Fruit fly (Drosophila melanogaster): ENCODE measurements around the gene CG17672.

CG17672 gene

DNA sequence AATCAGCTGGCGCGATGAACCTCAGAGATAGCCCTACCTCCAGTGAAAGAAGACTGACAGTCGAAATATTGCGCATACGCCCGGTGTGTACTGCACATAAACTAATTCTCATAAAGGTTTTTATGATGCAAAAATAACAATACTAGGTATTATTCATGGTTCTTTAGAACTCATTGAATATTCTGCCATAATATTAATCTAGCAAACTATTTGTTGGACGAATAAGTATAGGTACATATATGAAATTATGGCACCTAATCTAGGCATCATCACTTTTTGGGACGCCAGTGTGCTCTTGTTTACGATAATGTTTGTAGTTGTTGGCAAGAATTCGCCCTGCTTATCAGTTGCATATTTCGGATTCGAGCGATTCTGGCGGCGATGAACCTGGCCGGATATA lies 7.0 kb upstream of the CG17672 start (continued):
- peak; percentile 20; the same call in 1 of the 2 replicates for TF ChIP-seq seq (GFP tag; IDR thresholded peaks at IDR 0.05)
- TF ChIP-seq CG3065 (GFP tag; optimal IDR thresholded peaks at IDR 0.05), result no peak
- TF ChIP-seq hkb (optimal IDR thresholded peaks at IDR 0.05), result no peak
- TF ChIP-seq hkb (GFP tag; IDR thresholded peaks at IDR 0.05), result peak; percentile 34; the same call in 1 of the 2 replicates
- peak; percentile 18 for TF ChIP-seq Myb (GFP tag; optimal IDR thresholded peaks at IDR 0.05)
- TF ChIP-seq CG4328 (GFP tag; optimal IDR thresholded peaks at IDR 0.05), result no peak
- no peak for TF ChIP-seq Neu2 (GFP tag; optimal IDR thresholded peaks at IDR 0.05; ENCODE audit: borderline replicate concordance)
- no peak for TF ChIP-seq eyg (GFP tag; optimal IDR thresholded peaks at IDR 0.05)
- peak; percentile 7 for TF ChIP-seq CHES-1-like (GFP tag; optimal IDR thresholded peaks at IDR 0.05)
- no peak for TF ChIP-seq nau (GFP tag; optimal IDR thresholded peaks at IDR 0.05)
- peak; percentile 30 for TF ChIP-seq lab (GFP tag; optimal IDR thresholded peaks at IDR 0.05)
- no peak for TF ChIP-seq CG12236 (GFP tag; optimal IDR thresholded peaks at IDR 0.05)
- peak; percentile 26 for TF ChIP-seq en (GFP tag; optimal IDR thresholded peaks at IDR 0.05)
- TF ChIP-seq CG3407 (GFP tag; optimal IDR thresholded peaks at IDR 0.05), result no peak
- no peak for TF ChIP-seq Chrac-16 (GFP tag; optimal IDR thresholded peaks at IDR 0.05)
- no peak for TF ChIP-seq CG8765 (GFP tag; IDR thresholded peaks at IDR 0.05)
- TF ChIP-seq CG13775 (GFP tag; optimal IDR thresholded peaks at IDR 0.05), result no peak
- peak; percentile 11 for TF ChIP-seq CG1603 (tag; optimal IDR thresholded peaks at IDR 0.05)
- no peak for TF ChIP-seq CG12391 (tag; optimal IDR thresholded peaks at IDR 0.05)
- no peak for TF ChIP-seq gsb-n (tag; optimal IDR thresholded peaks at IDR 0.05)
- TF ChIP-seq CG18476 (GFP tag; optimal IDR thresholded peaks at IDR 0.05), result no peak
- peak; percentile 53 for TF ChIP-seq CG15269 (tag; optimal IDR thresholded peaks at IDR 0.05)
- TF ChIP-seq Atf6 (GFP tag; IDR thresholded peaks at IDR 0.05), result 0 out of 2 replicates have a peak, but pooled peaks have one; percentile 8
- no peak for TF ChIP-seq Taf1 (GFP tag; IDR thresholded peaks at IDR 0.05)
- peak; percentile 5 for TF ChIP-seq schlank (tag; optimal IDR thresholded peaks at IDR 0.05)
- TF ChIP-seq chinmo (GFP tag; IDR thresholded peaks at IDR 0.05; ENCODE audit: partially characterized antibody), result no peak
- peak; percentile 11 for TF ChIP-seq CG13424 (tag; optimal IDR thresholded peaks at IDR 0.05)
- TF ChIP-seq gcm2 (GFP tag; optimal IDR thresholded peaks at IDR 0.05), result peak; percentile 37
- no peak for TF ChIP-seq CG2202 (tag; optimal IDR thresholded peaks at IDR 0.05)
- TF ChIP-seq slbo (GFP tag; IDR thresholded peaks at IDR 0.05), result peak; percentile 40; the same call in 1 of the 2 replicates
- TF ChIP-seq CG6654 (GFP tag; optimal IDR thresholded peaks at IDR 0.05), result no peak
- TF ChIP-seq nom (GFP tag; optimal IDR thresholded peaks at IDR 0.05), result no peak
- no peak for TF ChIP-seq pan (optimal IDR thresholded peaks at IDR 0.05)
- peak in 1 of 2 experiments; percentile 38 for TF ChIP-seq pan (GFP tag; optimal IDR thresholded peaks at IDR 0.05 in 1 of 2, IDR thresholded peaks at IDR 0.05 in 1 of 2)
- TF ChIP-seq Ada2b (GFP tag; IDR thresholded peaks at IDR 0.05), result peak; percentile 29; the same call in 1 of the 2 replicates
- no peak for TF ChIP-seq lola (GFP tag; optimal IDR thresholded peaks at IDR 0.05)
- TF ChIP-seq CG17568 (GFP tag; optimal IDR thresholded peaks at IDR 0.05), result no peak
- TF ChIP-seq toy (GFP tag; IDR thresholded peaks at IDR 0.05), result no peak
- TF ChIP-seq Rfx (GFP tag; IDR thresholded peaks at IDR 0.05), result peak; percentile 40; the same call in 1 of the 2 replicates
- TF ChIP-seq gro (GFP tag; optimal IDR thresholded peaks at IDR 0.05), result no peak
- TF ChIP-seq Abd-B (GFP tag; optimal IDR thresholded peaks at IDR 0.05), result no peak
- peak; percentile 28; the same call in 1 of the 3 replicates for TF ChIP-seq Aef1 (GFP tag; IDR thresholded peaks at IDR 0.05)
- peak in 1 of 2 experiments; percentile 46 for TF ChIP-seq Hr51 (GFP tag; optimal IDR thresholded peaks at IDR 0.05)
- peak; percentile 27 for TF ChIP-seq NfI (GFP tag; optimal IDR thresholded peaks at IDR 0.05)
- TF ChIP-seq prd (optimal IDR thresholded peaks at IDR 0.05), result no peak
- TF ChIP-seq prd (GFP tag; IDR thresholded peaks at IDR 0.05), result 0 out of 3 replicates have a peak, but pooled peaks have one; percentile 27
- peak; percentile 21 for TF ChIP-seq tap (tag; optimal IDR thresholded peaks at IDR 0.05)
- TF ChIP-seq Xbp1 (GFP tag; optimal IDR thresholded peaks at IDR 0.05), result no peak
- no peak for TF ChIP-seq CG34224 (GFP tag; IDR thresholded peaks at IDR 0.05; ENCODE audit: partially characterized antibody)
- TF ChIP-seq Dp (GFP tag; optimal IDR thresholded peaks at IDR 0.05), result no peak
- no peak for TF ChIP-seq crc (GFP tag; optimal IDR thresholded peaks at IDR 0.05)

Measured in whole organism, embryonic.